Worm (Caenorhabditis elegans): ENCODE measurements around the gene apc-2.
A peak's percentile ranks its signal among the peaks of the same experiment; 100 is the strongest.

The apc-2 gene

ce11 chrIII:8036497-8036896 lies 43.9 kb upstream of the apc-2 start (continued):
- TF ChIP-seq mcd-1 (GFP tag; IDR thresholded peaks at IDR 0.05): no peak

- TF ChIP-seq zfh-2 (GFP tag; conservative IDR thresholded peaks at IDR 0.05): no peak
- no peak for TF ChIP-seq snpc-1.3 (tag; optimal IDR thresholded peaks at IDR 0.05; ENCODE audit: insufficient read depth)
- TF ChIP-seq nfyb-1 (GFP tag; IDR thresholded peaks at IDR 0.05): no peak
- TF ChIP-seq mes-4 (tag; optimal IDR thresholded peaks at IDR 0.05): no peak
Measured at ce11 chrIII:8037941-8038340, 42.5 kb upstream of the apc-2 start, which contains the start of gene dpf-6. TSS of gene dpf-6 (plus strand) at chrIII:8038241.

- no peak for TF ChIP-seq dpff-1 (tag; optimal IDR thresholded peaks at IDR 0.05)
- no peak for TF ChIP-seq him-1 (tag; optimal IDR thresholded peaks at IDR 0.05)
- TF ChIP-seq repo-1 (tag; optimal IDR thresholded peaks at IDR 0.05): no peak
- TF ChIP-seq F37B4.10 (GFP tag; IDR thresholded peaks at IDR 0.05): no peak
- TF ChIP-seq ceh-58 (GFP tag; IDR thresholded peaks at IDR 0.05): no peak
- TF ChIP-seq ceh-91 (GFP tag; IDR thresholded peaks at IDR 0.05): no peak
- no peak for TF ChIP-seq nfya-1 (tag; optimal IDR thresholded peaks at IDR 0.05; ENCODE audit: borderline replicate concordance, insufficient read depth)
- no peak for TF ChIP-seq F55B11.4 (tag; optimal IDR thresholded peaks at IDR 0.05; ENCODE audit: borderline replicate concordance, insufficient read depth)
- TF ChIP-seq B0035.1 (tag; optimal IDR thresholded peaks at IDR 0.05): no peak
- TF ChIP-seq mcd-1 (GFP tag; IDR thresholded peaks at IDR 0.05): no peak
- no peak for TF ChIP-seq mel-28 (tag; optimal IDR thresholded peaks at IDR 0.05; ENCODE audit: borderline replicate concordance)
- no peak for TF ChIP-seq lin-54 (GFP tag; optimal IDR thresholded peaks at IDR 0.05)
- TF ChIP-seq pbrm-1 (GFP tag; IDR thresholded peaks at IDR 0.05): no peak
- no peak for TF ChIP-seq B0019.2 (GFP tag; conservative IDR thresholded peaks at IDR 0.05)
- no peak for TF ChIP-seq chd-7 (tag; optimal IDR thresholded peaks at IDR 0.05)
- no peak for TF ChIP-seq F10E7.11 (tag; optimal IDR thresholded peaks at IDR 0.05)
- no peak for TF ChIP-seq hrde-1 (tag; optimal IDR thresholded peaks at IDR 0.05; ENCODE audit: borderline replicate concordance)
- TF ChIP-seq hsf-1 (GFP tag; IDR thresholded peaks at IDR 0.05): no peak
- TF ChIP-seq attf-5 (GFP tag; optimal IDR thresholded peaks at IDR 0.05): no peak
- no peak for TF ChIP-seq ztf-3 (GFP tag; optimal IDR thresholded peaks at IDR 0.05)
Measured at ce11 chrIII:8042775-8043174, 37.7 kb upstream of the apc-2 start, which contains the start of gene K12H4.6. TSS of gene K12H4.6 (minus strand) at chrIII:8042875.

ce11 chrIII:8043784-8044183 lies 36.6 kb upstream of the apc-2 start:
- TF ChIP-seq let-607 (tag; optimal IDR thresholded peaks at IDR 0.05) (peak; percentile 84 to 91), sptf-2 (GFP tag; optimal IDR thresholded peaks at IDR 0.05) (peak; percentile 96), Y53F4B.3 (GFP tag; IDR thresholded peaks at IDR 0.05) (peak; percentile 96), ztf-26 (tag; optimal IDR thresholded peaks at IDR 0.05) (peak; percentile 87), B0019.2 (GFP tag; conservative IDR thresholded peaks at IDR 0.05) (peak; percentile 94), die-1 (tag; optimal IDR thresholded peaks at IDR 0.05) (peak; percentile 97), attf-5 (GFP tag; optimal IDR thresholded peaks at IDR 0.05) (peak; percentile 100), D2030.7 (GFP tag; IDR thresholded peaks at IDR 0.05) (peak; percentile 97), attf-3 (GFP tag; conservative IDR thresholded peaks at IDR 0.05) (peak; percentile 94), akir-1 (GFP tag; optimal IDR thresholded peaks at IDR 0.05) (peak; percentile 95), nfya-1 (tag; optimal IDR thresholded peaks at IDR 0.05; ENCODE audit: borderline replicate concordance, insufficient read depth) (no peak), gei-17 (GFP tag; optimal IDR thresholded peaks at IDR 0.05) (no peak), mxl-1 (tag; optimal IDR thresholded peaks at IDR 0.05) (peak; percentile 92), lin-35 (GFP tag; optimal IDR thresholded peaks at IDR 0.05) (peak in 2 of 3 experiments; percentile 69 to 97), hlh-26 (GFP tag; conservative IDR thresholded peaks at IDR 0.05) (no peak), ceh-91 (GFP tag; IDR thresholded peaks at IDR 0.05) (peak; percentile 93), zim-3 (tag; optimal IDR thresholded peaks at IDR 0.05) (peak; percentile 99), mel-28 (tag; optimal IDR thresholded peaks at IDR 0.05; ENCODE audit: borderline replicate concordance) (peak; percentile 77), ets-4 (GFP tag; optimal IDR thresholded peaks at IDR 0.05) (peak; percentile 74), snpc-1.1 (tag; optimal IDR thresholded peaks at IDR 0.05; ENCODE audit: insufficient read depth) (peak; percentile 78), cebp-2 (GFP tag; IDR thresholded peaks at IDR 0.05) (no peak), lsl-1 (GFP tag; optimal IDR thresholded peaks at IDR 0.05) (peak; percentile 91), ceh-79 (tag; optimal IDR thresholded peaks at IDR 0.05) (peak; percentile 51), aptf-3 (GFP tag; IDR thresholded peaks at IDR 0.05) (peak; percentile 55; the same call in 1 of the 2 replicates)
